Worm (Caenorhabditis elegans) whole organism, L4 larva: ENCODE measurements around the gene sptl-2.

Experiments
- D1046.2 ChIP-seq: fragments of 200-800 bp; sonication (Bioruptor generic); IDR thresholded peaks from 2 replicates; pipeline ENCODE4 v1.3.6; 2022; ENCODE audit warnings: missing genetic modification characterization, missing compliant biosample characterization
- F10B5.3 ChIP-seq: sonication (generic microtip); optimal IDR thresholded peaks from 2 replicates; lab custom pipeline; 2016; ENCODE audit warnings: mild to moderate bottlenecking, missing genetic modification characterization, missing compliant biosample characterization
- F37D6.2 ChIP-seq: sonication (generic microtip); optimal IDR thresholded peaks from 2 replicates; lab custom pipeline; 2016; ENCODE audit warnings: mild to moderate bottlenecking, missing genetic modification characterization, missing compliant biosample characterization
- T20F7.1 ChIP-seq: fragments of 200-800 bp; sonication (Bioruptor generic); optimal IDR thresholded peaks from 2 replicates; lab custom pipeline; 2018; ENCODE audit warnings: mild to moderate bottlenecking, missing genetic modification characterization, missing compliant biosample characterization
- Y105C5A.15 ChIP-seq: fragments of 200-800 bp; sonication (Bioruptor generic); IDR thresholded peaks from 2 replicates; pipeline ENCODE4 v1.3.6; 2022; ENCODE audit warnings: missing genetic modification characterization, missing compliant biosample characterization
- Y48G9A.11 ChIP-seq: fragments of 200-800 bp; sonication (Bioruptor generic); IDR thresholded peaks from 2 replicates; pipeline ENCODE4 v1.3.6; 2022; ENCODE audit warnings: missing genetic modification reagents, missing genetic modification characterization, missing compliant biosample characterization
- Y5F2A.4 ChIP-seq: fragments of 200-800 bp; sonication (Bioruptor generic); optimal IDR thresholded peaks from 2 replicates; lab custom pipeline; 2018; ENCODE audit warnings: mild to moderate bottlenecking, missing genetic modification characterization, missing compliant biosample characterization
- ZK546.5 ChIP-seq, 2 experiments: sonication (generic microtip); optimal IDR thresholded peaks; 2 replicates each; lab custom pipeline; 2017; ENCODE audit warnings: missing biosample characterization in 2 of 2, missing genetic modification characterization in 2 of 2
- aha-1 ChIP-seq: fragments of 150-350 bp; peaks from one replicate; lab custom pipeline; 2014; ENCODE audit warnings: missing biosample characterization, missing genetic modification characterization
- ceh-20 ChIP-seq: fragments of 200-800 bp; sonication (Bioruptor generic); IDR thresholded peaks from 2 replicates; pipeline ENCODE4 v1.3.6; 2022; ENCODE audit warnings: missing genetic modification reagents, missing genetic modification characterization, missing compliant biosample characterization
- ceh-28 ChIP-seq: fragments of 150-350 bp; optimal IDR thresholded peaks from 2 replicates; lab custom pipeline; 2014; ENCODE audit warnings: missing biosample characterization, missing genetic modification reagents, missing genetic modification characterization
- ceh-32 ChIP-seq: sonication (generic microtip); optimal IDR thresholded peaks from 2 replicates; lab custom pipeline; 2016; ENCODE audit warnings: mild to moderate bottlenecking, missing genetic modification characterization, missing compliant biosample characterization; ENCODE audit not compliant: poor library complexity
- cey-2 ChIP-seq: sonication (generic microtip); optimal IDR thresholded peaks from 3 replicates; lab custom pipeline; 2017; ENCODE audit warnings: missing genetic modification characterization, mild to moderate bottlenecking, missing compliant biosample characterization, antibody characterized with exemption, borderline replicate concordance; ENCODE audit not compliant: insufficient read depth
- ctbp-1 ChIP-seq: fragments of 200-800 bp; sonication (Bioruptor generic); IDR thresholded peaks from 2 replicates; pipeline ENCODE4 v1.3.6; 2022; ENCODE audit warnings: missing genetic modification reagents, missing genetic modification characterization, missing compliant biosample characterization
- daf-8 ChIP-seq: fragments of 200-800 bp; sonication (Bioruptor generic); IDR thresholded peaks from 2 replicates; pipeline ENCODE4 v1.3.6; 2022; ENCODE audit warnings: missing genetic modification characterization, missing compliant biosample characterization
- dmd-6 ChIP-seq: fragments of 200-800 bp; sonication (Bioruptor generic); IDR thresholded peaks from 2 replicates; pipeline ENCODE4 v1.3.6; 2022; ENCODE audit warnings: missing genetic modification reagents, missing genetic modification characterization, missing compliant biosample characterization
- dmd-8 ChIP-seq: fragments of 200-800 bp; sonication (Bioruptor generic); IDR thresholded peaks from 2 replicates; pipeline ENCODE4 v1.3.6; 2022; ENCODE audit warnings: missing genetic modification characterization, missing compliant biosample characterization
- dmd-9 ChIP-seq: fragments of 200-800 bp; sonication (Bioruptor generic); IDR thresholded peaks from 2 replicates; pipeline ENCODE4 v1.3.6; 2022; ENCODE audit warnings: missing genetic modification reagents, missing genetic modification characterization, missing compliant biosample characterization
- duxl-1 ChIP-seq: sonication (generic microtip); optimal IDR thresholded peaks from 2 replicates; lab custom pipeline; 2016; ENCODE audit warnings: mild to moderate bottlenecking, missing genetic modification characterization, moderate library complexity, missing compliant biosample characterization; ENCODE audit not compliant: poor library complexity
- fos-1 ChIP-seq: fragments of 150-350 bp; optimal IDR thresholded peaks from 2 replicates; lab custom pipeline; 2014; ENCODE audit warnings: missing biosample characterization, missing genetic modification characterization
- jun-1 ChIP-seq: fragments of 150-350 bp; optimal IDR thresholded peaks from 2 replicates; lab custom pipeline; 2014; ENCODE audit warnings: missing biosample characterization, missing genetic modification reagents, missing genetic modification characterization
- lim-7 ChIP-seq: fragments of 200-800 bp; sonication (Bioruptor generic); IDR thresholded peaks from 2 replicates; pipeline ENCODE4 v1.3.6; 2022; ENCODE audit warnings: missing genetic modification characterization, missing compliant biosample characterization
- lin-1 ChIP-seq: fragments of 200-800 bp; sonication (Bioruptor generic); IDR thresholded peaks from 2 replicates; pipeline ENCODE4 v1.3.6; 2022; ENCODE audit warnings: missing genetic modification reagents, missing genetic modification characterization, missing compliant biosample characterization
- lin-15B ChIP-seq: fragments of 150-350 bp; sonication (generic microtip); optimal IDR thresholded peaks from 3 replicates; lab custom pipeline; 2014; ENCODE audit warnings: missing biosample characterization, missing genetic modification characterization
- lin-29 ChIP-seq: fragments of 200-800 bp; sonication (Bioruptor generic); IDR thresholded peaks from 2 replicates; pipeline ENCODE4 v1.3.6; 2022; ENCODE audit warnings: missing genetic modification reagents, missing genetic modification characterization, missing compliant biosample characterization
- lsy-2 ChIP-seq, 2 experiments: fragments of 150-350 bp in 1 of 2; sonication (generic microtip) in 1 of 2; optimal IDR thresholded peaks; 2 replicates each; lab custom pipeline; 2014 to 2017; ENCODE audit warnings: missing biosample characterization in 2 of 2, missing genetic modification characterization in 2 of 2
- mdt-29 ChIP-seq: fragments of 200-800 bp; sonication (Bioruptor generic); IDR thresholded peaks from 2 replicates; pipeline ENCODE4 v1.3.6; 2022; ENCODE audit warnings: missing genetic modification reagents, missing genetic modification characterization, missing compliant biosample characterization
- nhr-10 ChIP-seq: fragments of 150-350 bp; optimal IDR thresholded peaks from 2 replicates; lab custom pipeline; 2014; ENCODE audit warnings: missing biosample characterization, missing genetic modification characterization
- nhr-11 ChIP-seq: fragments of 150-350 bp; optimal IDR thresholded peaks from 2 replicates; lab custom pipeline; 2014; ENCODE audit warnings: missing biosample characterization, missing genetic modification characterization
- nhr-111 ChIP-seq: fragments of 200-800 bp; sonication (Bioruptor generic); optimal IDR thresholded peaks from 2 replicates; lab custom pipeline; 2018; ENCODE audit warnings: mild to moderate bottlenecking, missing genetic modification characterization, missing compliant biosample characterization
- nhr-237 ChIP-seq: sonication (generic microtip); optimal IDR thresholded peaks from 2 replicates; lab custom pipeline; 2017; ENCODE audit warnings: missing biosample characterization, missing genetic modification characterization
- nhr-28 ChIP-seq: fragments of 150-350 bp; optimal IDR thresholded peaks from 2 replicates; lab custom pipeline; 2014; ENCODE audit warnings: missing biosample characterization, missing genetic modification characterization
- nhr-42 ChIP-seq: fragments of 200-800 bp; sonication (Bioruptor generic); IDR thresholded peaks from 2 replicates; pipeline ENCODE4 v1.3.6; 2022; ENCODE audit warnings: missing genetic modification characterization, missing compliant biosample characterization
- nhr-6 ChIP-seq: fragments of 150-350 bp; optimal IDR thresholded peaks from 2 replicates; lab custom pipeline; 2014; ENCODE audit warnings: missing biosample characterization, missing genetic modification characterization
- nhr-77 ChIP-seq: fragments of 150-350 bp; optimal IDR thresholded peaks from 2 replicates; lab custom pipeline; 2014; ENCODE audit warnings: missing biosample characterization, missing genetic modification characterization
- pha-4 ChIP-seq, 2 experiments: fragments of 150-350 bp in 1 of 2; fragments of 200-800 bp in 1 of 2; sonication (Bioruptor generic) in 1 of 2; IDR thresholded peaks in 1 of 2; optimal IDR thresholded peaks in 1 of 2; 2 replicates each; pipeline versions ENCODE4 v1.3.6 to Lab custom; 2014 to 2022; ENCODE audit warnings: missing genetic modification characterization in 2 of 2, missing genetic modification reagents in 2 of 2, missing biosample characterization in 1 of 2, missing compliant biosample characterization in 1 of 2
- pqm-1 ChIP-seq: sonication (generic microtip); optimal IDR thresholded peaks from 2 replicates; lab custom pipeline; 2017; ENCODE audit warnings: missing biosample characterization, missing genetic modification characterization
- rbr-2 ChIP-seq: sonication (generic microtip); optimal IDR thresholded peaks from 2 replicates; lab custom pipeline; 2016; ENCODE audit warnings: missing genotype, missing genetic modification characterization, missing compliant biosample characterization
- sdz-12 ChIP-seq: fragments of 200-800 bp; sonication (Bioruptor generic); optimal IDR thresholded peaks from 2 replicates; lab custom pipeline; 2018; ENCODE audit warnings: mild to moderate bottlenecking, missing genetic modification characterization, missing compliant biosample characterization
- set-16 ChIP-seq: fragments of 200-800 bp; sonication (Bioruptor generic); IDR thresholded peaks from 2 replicates; pipeline ENCODE4 v1.3.6; 2022; ENCODE audit warnings: missing genetic modification reagents, missing genetic modification characterization, missing compliant biosample characterization
- skn-1 ChIP-seq: fragments of 150-350 bp; optimal IDR thresholded peaks from 2 replicates; lab custom pipeline; 2014; ENCODE audit warnings: missing biosample characterization, missing genetic modification characterization
- snpc-1.2 ChIP-seq: fragments of 200-800 bp; sonication (Bioruptor generic); IDR thresholded peaks from 2 replicates; pipeline ENCODE4 v1.3.6; 2022; ENCODE audit warnings: missing genetic modification reagents, missing genetic modification characterization, missing compliant biosample characterization
- spr-1 ChIP-seq: sonication (generic microtip); optimal IDR thresholded peaks from 2 replicates; lab custom pipeline; 2016; ENCODE audit warnings: mild to moderate bottlenecking, missing genetic modification characterization, missing compliant biosample characterization
- unc-39 ChIP-seq: sonication (generic microtip); optimal IDR thresholded peaks from 2 replicates; lab custom pipeline; 2017; ENCODE audit warnings: missing biosample characterization, missing genetic modification characterization
- unc-62 ChIP-seq, 3 experiments: fragments of 150-350 bp in 1 of 3; sonication (generic microtip); optimal IDR thresholded peaks in 2 of 3; peaks in 1 of 3; 1 replicate in 1 of 3; 2 replicates in 2 of 3; lab custom pipeline; 2014 to 2017; ENCODE audit warnings: missing biosample characterization in 3 of 3, missing genetic modification characterization in 3 of 3, missing genetic modification reagents in 3 of 3, missing genotype in 1 of 3
- zag-1 ChIP-seq: fragments of 150-350 bp; optimal IDR thresholded peaks from 2 replicates; lab custom pipeline; 2014; ENCODE audit warnings: missing biosample characterization, missing genetic modification characterization
- zip-11 ChIP-seq: fragments of 200-800 bp; sonication (Bioruptor generic); IDR thresholded peaks from 2 replicates; pipeline ENCODE4 v1.3.6; 2022; ENCODE audit warnings: missing genetic modification characterization, missing compliant biosample characterization
- zip-2 ChIP-seq: fragments of 150-350 bp; optimal IDR thresholded peaks from 2 replicates; lab custom pipeline; 2014; ENCODE audit warnings: missing biosample characterization, missing genetic modification characterization
- ztf-11 ChIP-seq: fragments of 150-350 bp; optimal IDR thresholded peaks from 2 replicates; lab custom pipeline; 2014; ENCODE audit warnings: missing biosample characterization, missing genetic modification characterization

sptl-2 gene

DNA sequence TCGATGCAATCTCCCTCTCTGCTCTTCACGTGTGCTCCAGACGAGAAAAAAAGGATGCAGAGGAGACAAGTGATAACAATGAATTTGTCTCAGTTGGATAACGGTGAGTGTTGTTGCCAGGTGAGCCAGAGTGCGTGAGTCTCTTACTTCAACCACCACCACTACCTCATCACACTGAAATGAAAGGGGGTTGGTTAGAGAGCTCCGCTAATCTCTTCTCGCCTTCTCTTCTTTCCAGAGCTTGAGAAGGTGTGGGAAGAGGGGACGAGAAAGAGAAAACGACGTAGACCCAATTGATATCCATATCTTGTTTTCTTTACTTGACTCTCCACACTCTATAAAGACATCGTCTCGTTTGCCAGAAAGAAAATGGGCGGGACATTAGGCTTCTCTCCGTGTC, 45.6 kb upstream of the sptl-2 start:
- TF ChIP-seq lsy-2 (tag; optimal IDR thresholded peaks at IDR 0.05; lab: Kevin White, UChicago) (no peak), dmd-9 (no peak), lin-29 (no peak), zag-1 (tag; lab: Kevin White, UChicago) (no peak), nhr-42 (GFP tag; lab: Robert Waterston, UW) (no peak), nhr-10 (tag; lab: Kevin White, UChicago) (no peak), unc-39 (tag; lab: Kevin White, UChicago) (no peak), spr-1 (tag; lab: Kevin White, UChicago) (no peak), aha-1 (tag; lab: Kevin White, UChicago) (peak; percentile 94), dmd-6 (no peak), unc-62 (GFP tag; optimal IDR thresholded peaks at IDR 0.05 in 1 of 2; lab: Kevin White, UChicago) (peak in 1 of 2 experiments; percentile 86), unc-62 (tag; optimal IDR thresholded peaks at IDR 0.05; lab: Kevin White, UChicago) (no peak), T20F7.1 (no peak), F10B5.3 (tag; lab: Kevin White, UChicago) (no peak)

DNA sequence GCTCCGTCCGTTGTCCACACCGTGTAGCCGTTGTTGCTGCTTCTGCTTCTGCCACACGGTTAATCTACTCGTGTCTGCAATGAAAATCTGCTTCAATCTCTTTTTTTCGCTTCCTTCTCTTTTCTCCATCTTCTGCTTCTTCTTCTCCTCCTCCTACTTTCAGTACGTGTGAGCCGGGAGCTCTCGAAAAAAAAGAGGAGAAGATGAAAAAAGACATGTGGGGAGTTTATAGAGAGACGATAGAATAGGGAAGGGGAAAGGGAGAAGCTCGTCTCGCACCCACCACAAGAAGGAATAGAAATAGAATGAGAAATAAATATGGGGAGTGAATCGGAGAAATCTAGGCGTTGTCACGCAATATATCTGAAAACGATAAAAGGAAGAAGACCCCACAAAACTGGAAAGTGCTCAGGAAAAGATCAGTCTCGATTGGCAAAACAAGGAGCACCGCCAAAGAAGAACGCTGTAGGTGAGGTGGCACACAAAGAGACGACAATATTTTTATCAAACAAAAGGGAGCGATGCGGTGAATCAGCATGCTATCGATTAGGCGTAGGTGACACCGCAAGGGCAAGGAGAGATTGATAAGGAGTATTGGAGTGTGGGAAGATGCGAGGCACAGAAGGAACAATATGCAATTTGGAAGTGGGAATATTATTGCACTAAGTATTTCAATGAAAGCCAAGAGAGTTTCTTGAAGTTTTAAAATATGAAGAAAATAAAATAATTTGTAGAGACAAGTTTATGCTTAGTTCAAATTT, 39.1 kb upstream of the sptl-2 start, which contains the start of gene let-413:
Gene let-413, minus strand, starts transcription at position 76 of the 761 bp plus-strand sequence.
- no peak for TF ChIP-seq dmd-8 (GFP tag; lab: Robert Waterston, UW)
- TF ChIP-seq nhr-77 (tag; lab: Kevin White, UChicago), result no peak
- no peak for TF ChIP-seq lin-15B (tag; lab: Kevin White, UChicago)
- no peak for TF ChIP-seq lin-29
- TF ChIP-seq daf-8 (GFP tag; lab: Robert Waterston, UW), result no peak
- no peak for TF ChIP-seq skn-1
- no peak for TF ChIP-seq duxl-1
- no peak for TF ChIP-seq ztf-11 (tag; lab: Kevin White, UChicago)
- no peak for TF ChIP-seq lim-7 (GFP tag; lab: Robert Waterston, UW)
- TF ChIP-seq snpc-1.2 (GFP tag; lab: Robert Waterston, UW), result no peak
- no peak for TF ChIP-seq rbr-2
- TF ChIP-seq set-16 (GFP tag; lab: Robert Waterston, UW), result no peak
- TF ChIP-seq nhr-237 (tag; lab: Kevin White, UChicago), result no peak
- TF ChIP-seq Y5F2A.4 (GFP tag; lab: Kevin White, UChicago), result no peak
- no peak for TF ChIP-seq ZK546.5 (tag; optimal IDR thresholded peaks at IDR 0.05; lab: Kevin White, UChicago)
- TF ChIP-seq ctbp-1 (GFP tag; lab: Robert Waterston, UW), result 0 out of 2 replicates have a peak, but pooled peaks have one; percentile 10
- no peak for TF ChIP-seq cey-2
- TF ChIP-seq mdt-29 (GFP tag; lab: Robert Waterston, UW), result no peak
- no peak for TF ChIP-seq zip-11 (GFP tag; lab: Robert Waterston, UW)
- TF ChIP-seq nhr-6, result peak; percentile 44
- TF ChIP-seq sdz-12 (GFP tag; lab: Kevin White, UChicago), result no peak
- no peak for TF ChIP-seq F37D6.2
- TF ChIP-seq lin-1 (GFP tag; lab: Robert Waterston, UW), result no peak
- TF ChIP-seq nhr-11 (tag; lab: Kevin White, UChicago), result no peak
- peak; percentile 76 for TF ChIP-seq pqm-1 (tag; lab: Kevin White, UChicago)
- no peak for TF ChIP-seq fos-1
- no peak for TF ChIP-seq ceh-32 (tag; lab: Kevin White, UChicago)
- TF ChIP-seq jun-1 (tag; lab: Kevin White, UChicago), result no peak
- TF ChIP-seq zip-2 (tag; lab: Kevin White, UChicago), result no peak
- peak; percentile 28; the same call in 1 of the 2 replicates for TF ChIP-seq dmd-6
- no peak for TF ChIP-seq Y105C5A.15 (GFP tag; lab: Robert Waterston, UW)
- 0 out of 2 replicates have a peak, but pooled peaks have one; percentile 27 for TF ChIP-seq pha-4 (GFP tag; IDR thresholded peaks at IDR 0.05; lab: Robert Waterston, UW)
- no peak for TF ChIP-seq pha-4 (tag; optimal IDR thresholded peaks at IDR 0.05; lab: Kevin White, UChicago)
- peak; percentile 66 for TF ChIP-seq nhr-28 (tag; lab: Kevin White, UChicago)
- TF ChIP-seq dmd-9, result no peak
- no peak for TF ChIP-seq Y48G9A.11 (GFP tag; lab: Robert Waterston, UW)
- no peak for TF ChIP-seq ceh-28 (tag; lab: Kevin White, UChicago)
- no peak for TF ChIP-seq nhr-111
- TF ChIP-seq ceh-20, result no peak
- no peak for TF ChIP-seq D1046.2
- TF ChIP-seq T20F7.1, result no peak
